Worm (Caenorhabditis elegans): ENCODE results near the gene srxa-9.

DNA sequence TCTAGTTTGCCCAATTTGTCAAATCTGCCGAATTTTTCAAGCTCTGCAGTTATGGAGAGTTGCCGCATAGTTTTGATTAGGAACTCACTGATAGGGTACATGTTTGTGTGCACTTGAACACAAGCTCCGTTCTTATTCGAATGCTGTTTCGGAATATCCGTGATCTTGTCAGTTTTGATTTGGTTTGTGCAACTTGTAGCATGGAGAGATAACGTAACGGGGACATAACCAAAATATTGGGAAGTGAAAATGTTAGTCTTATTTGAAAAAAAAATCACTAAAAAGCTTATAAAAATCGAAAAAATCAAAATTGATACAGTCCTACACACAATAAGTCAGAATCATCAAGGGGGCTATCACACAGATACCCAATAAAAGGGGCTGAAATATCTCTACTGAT, 35.2 kb downstream of the srxa-9 start, which contains the start of gene Y7A5A.24:
- no peak for TF ChIP-seq ztf-18 (tag; optimal IDR thresholded peaks at IDR 0.05)
- TF ChIP-seq him-1 (tag; optimal IDR thresholded peaks at IDR 0.05): no peak
- TF ChIP-seq F57A8.1 (GFP tag; optimal IDR thresholded peaks at IDR 0.05): no peak
- TF ChIP-seq F57C9.4 (tag; optimal IDR thresholded peaks at IDR 0.05): no peak
- TF ChIP-seq bed-1 (GFP tag; IDR thresholded peaks at IDR 0.05): no peak

All from whole organism, young adult.